Worm (Caenorhabditis elegans) whole organism, L1 larva: ENCODE results near the gene R05D8.11.

Experiments used
- C34B4.2 ChIP-seq: sonication (generic microtip); optimal IDR thresholded peaks from 2 replicates; lab custom pipeline; 2017; ENCODE audit warnings: mild to moderate bottlenecking, missing genetic modification characterization, missing compliant biosample characterization
- Y116A8C.19 ChIP-seq: sonication (generic microtip); optimal IDR thresholded peaks from 2 replicates; lab custom pipeline; 2016; ENCODE audit warnings: missing compliant biosample characterization, missing genetic modification characterization, borderline replicate concordance
- aha-1 ChIP-seq: fragments of 150-350 bp; optimal IDR thresholded peaks from 2 replicates; lab custom pipeline; 2014; ENCODE audit warnings: missing biosample characterization, missing genetic modification characterization
- blmp-1 ChIP-seq: fragments of 150-350 bp; optimal IDR thresholded peaks from 2 replicates; lab custom pipeline; 2014; ENCODE audit warnings: missing biosample characterization, missing genetic modification characterization
- ceh-8 ChIP-seq: fragments of 200-800 bp; sonication (Bioruptor generic); optimal IDR thresholded peaks from 2 replicates; lab custom pipeline; 2018; ENCODE audit warnings: mild to moderate bottlenecking, missing genetic modification characterization, moderate library complexity, missing compliant biosample characterization
- ceh-88 ChIP-seq: fragments of 200-800 bp; sonication (Bioruptor generic); IDR thresholded peaks from 2 replicates; pipeline ENCODE4 v1.3.6; 2022; ENCODE audit warnings: missing genetic modification characterization, missing compliant biosample characterization
- efl-1 ChIP-seq, 4 experiments: fragments of 150-350 bp; optimal IDR thresholded peaks in 3 of 4; peaks in 1 of 4; 1 replicate in 1 of 4; 2 replicates in 3 of 4; lab custom pipeline; 2014; ENCODE audit warnings: missing biosample characterization in 2 of 4, missing genetic modification characterization in 2 of 4, missing genetic modification reagents in 2 of 4
- efl-3 ChIP-seq: fragments of 200-800 bp; sonication (Bioruptor generic); optimal IDR thresholded peaks from 2 replicates; lab custom pipeline; 2018; ENCODE audit warnings: mild to moderate bottlenecking, missing genetic modification characterization, missing compliant biosample characterization
- egl-13 ChIP-seq: sonication (generic microtip); optimal IDR thresholded peaks from 2 replicates; lab custom pipeline; 2016; ENCODE audit warnings: missing genotype, missing genetic modification reagents, missing genetic modification characterization, missing compliant biosample characterization
- egl-27 ChIP-seq, 2 experiments: fragments of 150-350 bp in 1 of 2; sonication (generic microtip); optimal IDR thresholded peaks; 3 replicates each; lab custom pipeline; 2017 to 2018; ENCODE audit warnings: missing biosample characterization in 2 of 2, missing genetic modification characterization in 2 of 2, missing genetic modification reagents in 2 of 2
- elt-3 ChIP-seq, 6 experiments: fragments of 150-350 bp in 1 of 6; sonication (generic microtip); optimal IDR thresholded peaks; 2 replicates each; lab custom pipeline; 2017 to 2018; ENCODE audit warnings: missing biosample characterization in 6 of 6, missing genetic modification characterization in 6 of 6, inconsistent platforms in 1 of 6
- ets-5 ChIP-seq: fragments of 200-800 bp; sonication (Bioruptor generic); IDR thresholded peaks from 2 replicates; pipeline ENCODE4 v1.3.6; 2022; ENCODE audit warnings: missing genetic modification characterization, missing compliant biosample characterization
- fkh-10 ChIP-seq: sonication (generic microtip); optimal IDR thresholded peaks from 2 replicates; lab custom pipeline; 2017; ENCODE audit warnings: missing biosample characterization, missing genetic modification reagents, missing genetic modification characterization
- fkh-4 ChIP-seq: sonication (generic microtip); optimal IDR thresholded peaks from 2 replicates; lab custom pipeline; 2016; ENCODE audit warnings: missing compliant biosample characterization, missing genetic modification characterization, borderline replicate concordance
- fkh-8 ChIP-seq: sonication (generic microtip); optimal IDR thresholded peaks from 2 replicates; lab custom pipeline; 2016; ENCODE audit warnings: mild to moderate bottlenecking, missing genetic modification characterization, missing compliant biosample characterization
- hpl-2 ChIP-seq: fragments of 150-350 bp; optimal IDR thresholded peaks from 2 replicates; lab custom pipeline; 2014; ENCODE audit warnings: missing biosample characterization, missing genetic modification reagents, missing genetic modification characterization
- lin-15B ChIP-seq: fragments of 150-350 bp; sonication (generic microtip); optimal IDR thresholded peaks from 3 replicates; lab custom pipeline; 2014; ENCODE audit warnings: missing biosample characterization, missing genetic modification characterization
- lir-3 ChIP-seq: sonication (generic microtip); optimal IDR thresholded peaks from 2 replicates; lab custom pipeline; 2016; ENCODE audit warnings: mild to moderate bottlenecking, missing genetic modification characterization, moderate library complexity, missing compliant biosample characterization; ENCODE audit not compliant: poor library complexity
- mdl-1 ChIP-seq, 2 experiments: fragments of 150-350 bp; optimal IDR thresholded peaks; 2 replicates each; lab custom pipeline; 2014 to 2017; ENCODE audit warnings: missing biosample characterization in 2 of 2, missing genetic modification characterization in 2 of 2, inconsistent platforms in 1 of 2
- mep-1 ChIP-seq: fragments of 150-350 bp; optimal IDR thresholded peaks from 2 replicates; lab custom pipeline; 2014; ENCODE audit warnings: missing biosample characterization, missing genetic modification characterization
- nhr-20 ChIP-seq: sonication (generic microtip); optimal IDR thresholded peaks from 2 replicates; lab custom pipeline; 2016; ENCODE audit warnings: mild to moderate bottlenecking, missing genetic modification characterization, missing compliant biosample characterization
- nhr-84 ChIP-seq: sonication (generic microtip); optimal IDR thresholded peaks from 2 replicates; lab custom pipeline; 2017; ENCODE audit warnings: missing biosample characterization, missing genetic modification characterization
- nhr-85 ChIP-seq: sonication (generic microtip); peaks from one replicate; lab custom pipeline; 2016; ENCODE audit warnings: missing genetic modification characterization, inconsistent platforms, missing compliant biosample characterization
- nhr-90 ChIP-seq: sonication (generic microtip); optimal IDR thresholded peaks from 2 replicates; lab custom pipeline; 2016; ENCODE audit warnings: mild to moderate bottlenecking, missing genetic modification characterization, missing compliant biosample characterization; ENCODE audit not compliant: poor library complexity
- pag-3 ChIP-seq: sonication (generic microtip); optimal IDR thresholded peaks from 2 replicates; lab custom pipeline; 2017; ENCODE audit warnings: missing genetic modification characterization, mild to moderate bottlenecking, missing compliant biosample characterization, antibody characterized with exemption, borderline replicate concordance; ENCODE audit not compliant: insufficient read depth
- pqm-1 ChIP-seq: sonication (generic microtip); optimal IDR thresholded peaks from 3 replicates; lab custom pipeline; 2017; ENCODE audit warnings: missing biosample characterization, missing genetic modification characterization
- rnt-1 ChIP-seq: sonication (generic microtip); optimal IDR thresholded peaks from 2 replicates; lab custom pipeline; 2016; ENCODE audit warnings: mild to moderate bottlenecking, missing genetic modification characterization, moderate library complexity, missing compliant biosample characterization
- snpc-4 ChIP-seq: fragments of 150-350 bp; optimal IDR thresholded peaks from 2 replicates; lab custom pipeline; 2014; ENCODE audit warnings: missing biosample characterization, missing genetic modification characterization
- swsn-7 ChIP-seq: sonication (generic microtip); optimal IDR thresholded peaks from 2 replicates; lab custom pipeline; 2016; ENCODE audit warnings: missing genetic modification characterization, missing compliant biosample characterization
- tlp-1 ChIP-seq: fragments of 150-350 bp; optimal IDR thresholded peaks from 2 replicates; lab custom pipeline; 2014; ENCODE audit warnings: missing biosample characterization, missing genetic modification characterization
- unc-30 ChIP-seq: sonication (generic microtip); optimal IDR thresholded peaks from 2 replicates; lab custom pipeline; 2017; ENCODE audit warnings: missing biosample characterization, missing genetic modification characterization

R05D8.11 gene

ce11 chrV:2742298-2742697, 38.4 kb downstream of the R05D8.11 start, which contains the start of gene srg-62:
Gene srg-62 (minus strand): TSS chrV:2742398.
- TF ChIP-seq egl-13: no peak
- no peak for TF ChIP-seq blmp-1 (tag; lab: Kevin White, UChicago)
- no peak for TF ChIP-seq Y116A8C.19 (tag; lab: Kevin White, UChicago)
- TF ChIP-seq rnt-1: no peak
- no peak for TF ChIP-seq nhr-90
- TF ChIP-seq pag-3: no peak
- TF ChIP-seq snpc-4 (tag; lab: Kevin White, UChicago): no peak
- no peak for TF ChIP-seq nhr-85 (tag; lab: Kevin White, UChicago)
- no peak for TF ChIP-seq nhr-84 (tag; lab: Kevin White, UChicago)
- no peak for TF ChIP-seq ceh-88
- TF ChIP-seq fkh-4: no peak
- TF ChIP-seq nhr-20 (tag; lab: Kevin White, UChicago): no peak
- no peak for TF ChIP-seq efl-3 (GFP tag; lab: Kevin White, UChicago)
- TF ChIP-seq ets-5 (GFP tag; lab: Robert Waterston, UW): no peak
- no peak for TF ChIP-seq fkh-10
- TF ChIP-seq swsn-7: no peak
- TF ChIP-seq tlp-1 (tag; lab: Kevin White, UChicago): no peak
- no peak for TF ChIP-seq lin-15B (tag; lab: Kevin White, UChicago)

ce11 chrV:2740228-2740627, 40.5 kb downstream of the R05D8.11 start, which contains the start of gene srg-61:
Gene srg-61 (minus strand): TSS chrV:2740328.
- TF ChIP-seq hpl-2 (GFP tag; lab: Kevin White, UChicago) (no peak), unc-30 (tag; lab: Kevin White, UChicago) (no peak), mep-1 (tag; lab: Kevin White, UChicago) (no peak), egl-27 (tag; optimal IDR thresholded peaks at IDR 0.05; lab: Kevin White, UChicago) (no peak), Y116A8C.19 (tag; lab: Kevin White, UChicago) (no peak), nhr-90 (no peak), lin-15B (tag; lab: Kevin White, UChicago) (no peak), mdl-1 (tag; optimal IDR thresholded peaks at IDR 0.05; lab: Kevin White, UChicago) (no peak), efl-1 (optimal IDR thresholded peaks at IDR 0.05; lab: Kevin White, UChicago) (no peak), efl-1 (GFP tag; optimal IDR thresholded peaks at IDR 0.05 in 1 of 2; lab: Kevin White, UChicago) (no peak), C34B4.2 (tag; lab: Kevin White, UChicago) (no peak), fkh-4 (no peak), ets-5 (GFP tag; lab: Robert Waterston, UW) (no peak), elt-3 (tag; optimal IDR thresholded peaks at IDR 0.05; lab: Kevin White, UChicago) (no peak)

ce11 chrV:2739607-2740006, 41.1 kb downstream of the R05D8.11 start:
- TF ChIP-seq snpc-4 (tag; lab: Kevin White, UChicago) (peak; percentile 63), lir-3 (tag; lab: Kevin White, UChicago) (no peak)

ce11 chrV:2738174-2738573, 42.5 kb downstream of the R05D8.11 start, which contains the start of gene srg-56:
Gene srg-56 (minus strand): TSS chrV:2738274.
- TF ChIP-seq ceh-8: no peak
- peak; percentile 18 for TF ChIP-seq fkh-8 (tag; lab: Kevin White, UChicago)

ce11 chrV:2734360-2734759, 46.3 kb downstream of the R05D8.11 start, which contains the start of gene srg-57:
Gene srg-57 (minus strand): TSS chrV:2734460.
- no peak for TF ChIP-seq unc-30 (tag; lab: Kevin White, UChicago)
- TF ChIP-seq pqm-1 (tag; lab: Kevin White, UChicago): no peak
- no peak for TF ChIP-seq aha-1 (tag; lab: Kevin White, UChicago)
